Worm (Caenorhabditis elegans): ENCODE data around the gene pmk-1.
A peak's percentile ranks its signal among the peaks of the same experiment; 100 is the strongest.

Gene pmk-1

DNA sequence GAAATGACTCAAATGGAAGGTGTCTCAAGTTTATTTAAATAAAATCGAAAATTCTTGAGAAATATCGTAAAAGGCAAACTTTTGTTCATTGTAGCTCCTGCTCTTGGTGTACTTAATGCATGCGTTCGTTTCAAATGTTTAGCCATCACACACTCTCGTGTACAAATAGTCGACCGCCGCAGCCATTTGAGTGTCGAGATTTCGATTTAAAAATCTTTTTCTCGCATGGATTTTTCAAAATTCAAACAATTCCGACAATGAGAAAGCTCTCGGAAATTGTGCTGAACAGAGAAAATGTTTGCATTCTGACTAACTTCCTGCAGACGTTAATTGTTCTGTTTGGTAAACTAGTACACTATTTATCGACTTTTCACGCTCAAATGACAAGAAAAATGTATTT lies 50.7 kb downstream of the pmk-1 start:
- TF ChIP-seq nhr-77 (tag; optimal IDR thresholded peaks at IDR 0.05) = no peak
- TF ChIP-seq nhr-237 (tag; optimal IDR thresholded peaks at IDR 0.05) = no peak
- TF ChIP-seq ztf-4 (tag; optimal IDR thresholded peaks at IDR 0.05) = no peak
- no peak for TF ChIP-seq unc-39 (tag; optimal IDR thresholded peaks at IDR 0.05)

DNA sequence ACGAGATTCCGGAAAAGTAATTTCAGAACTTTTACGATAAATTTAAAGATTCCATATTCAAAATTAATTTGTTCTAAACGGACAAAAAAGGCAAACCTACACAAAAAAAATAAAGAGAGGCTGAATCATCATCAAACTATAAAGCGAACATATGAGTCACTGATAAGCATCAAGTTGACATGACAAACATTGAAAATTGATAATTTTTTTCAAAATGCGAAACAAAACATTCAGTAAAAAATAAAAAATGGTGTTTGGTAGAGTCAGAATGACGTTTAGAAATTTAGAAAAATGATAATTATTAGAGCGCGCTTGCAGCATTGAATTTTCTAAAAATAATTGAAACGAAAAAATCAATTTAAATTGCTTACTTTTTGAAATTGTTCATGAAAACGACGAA lies 51.2 kb downstream of the pmk-1 start:
- TF ChIP-seq crh-2 (tag; optimal IDR thresholded peaks at IDR 0.05) (peak; percentile 8), nhr-25 (tag; optimal IDR thresholded peaks at IDR 0.05) (no peak), fos-1 (tag; optimal IDR thresholded peaks at IDR 0.05) (peak; percentile 94)

Measured in whole organism, L2 larva.